Worm (Caenorhabditis elegans) whole organism, L4/young adult: Measurements from ENCODE around the gene acs-11.

ENCODE experiments used
- W03F9.2 ChIP-seq: fragments of 150-350 bp; optimal IDR thresholded peaks from 2 replicates; lab custom pipeline; 2014; ENCODE audit warnings: missing biosample characterization, missing genetic modification characterization
- dao-5 ChIP-seq: sonication (generic microtip); optimal IDR thresholded peaks from 2 replicates; lab custom pipeline; 2016; ENCODE audit warnings: missing genotype, missing genetic modification characterization, moderate library complexity, missing compliant biosample characterization
- him-1 ChIP-seq: sonication (generic microtip); optimal IDR thresholded peaks from 2 replicates; lab custom pipeline; 2016; ENCODE audit warnings: missing genotype, missing genetic modification reagents, missing genetic modification characterization, missing compliant biosample characterization

- TF ChIP-seq W03F9.2 (no peak), dao-5 (tag; lab: Kevin White, UChicago) (no peak), him-1 (tag; lab: Kevin White, UChicago) (no peak)
These were observed 7.6 kb downstream of the acs-11 start, which contains the start of gene F41C3.2 for ce11 chrII:4749581-4749980.
